Fruit fly (Drosophila melanogaster) whole organism, adult: ENCODE measurements around the gene CG14932.

Experiments used
- CG11617 ChIP-seq: fragments of 200-800 bp; sonication (Bioruptor generic); optimal IDR thresholded peaks from 2 replicates; lab custom pipeline; 2017; ENCODE audit warnings: mild to moderate bottlenecking, missing biosample characterization, missing genetic modification reagents, missing genetic modification characterization
- CG1620 ChIP-seq: fragments of 200-800 bp; sonication (Bioruptor generic); optimal IDR thresholded peaks from 2 replicates; lab custom pipeline; 2016; ENCODE audit warnings: missing biosample characterization, missing genetic modification characterization
- CG33017 ChIP-seq: fragments of 200-800 bp; sonication (Bioruptor generic); optimal IDR thresholded peaks from 2 replicates; lab custom pipeline; 2018; ENCODE audit warnings: missing biosample characterization, mild to moderate bottlenecking, missing genetic modification characterization, moderate library complexity
- CG5204 ChIP-seq: fragments of 200-800 bp; sonication (Bioruptor generic); optimal IDR thresholded peaks from 2 replicates; lab custom pipeline; 2016; ENCODE audit warnings: missing biosample characterization, missing genetic modification characterization
- CG7045 ChIP-seq: fragments of 200-800 bp; sonication (Bioruptor generic); optimal IDR thresholded peaks from 2 replicates; lab custom pipeline; 2017; ENCODE audit warnings: missing biosample characterization, mild to moderate bottlenecking, missing genetic modification characterization
- CG7101 ChIP-seq: fragments of 200-800 bp; sonication (Bioruptor generic); optimal IDR thresholded peaks from 2 replicates; lab custom pipeline; 2018; ENCODE audit warnings: missing biosample characterization, mild to moderate bottlenecking, missing genetic modification characterization, moderate library complexity
- Mnt ChIP-seq: fragments of 200-800 bp; sonication (Bioruptor generic); optimal IDR thresholded peaks from 2 replicates; lab custom pipeline; 2016; ENCODE audit warnings: missing biosample characterization, mild to moderate bottlenecking, missing genetic modification characterization
- cic ChIP-seq: fragments of 200-800 bp; sonication (Bioruptor generic); optimal IDR thresholded peaks from 2 replicates; lab custom pipeline; 2017; ENCODE audit warnings: missing biosample characterization, mild to moderate bottlenecking, missing genetic modification characterization, moderate library complexity
- cnc ChIP-seq, 2 experiments: fragments of >200 bp; optimal IDR thresholded peaks; 2 replicates each; lab custom pipeline; 2017
- kay ChIP-seq: fragments of 200-800 bp; sonication (Bioruptor generic); peaks from one replicate; lab custom pipeline; 2016; ENCODE audit warnings: missing biosample characterization, missing genetic modification characterization, borderline replicate concordance
- ovo ChIP-seq: fragments of 200-800 bp; sonication (Bioruptor generic); optimal IDR thresholded peaks from 2 replicates; lab custom pipeline; 2016; ENCODE audit warnings: missing biosample characterization, missing genetic modification characterization

DNA sequence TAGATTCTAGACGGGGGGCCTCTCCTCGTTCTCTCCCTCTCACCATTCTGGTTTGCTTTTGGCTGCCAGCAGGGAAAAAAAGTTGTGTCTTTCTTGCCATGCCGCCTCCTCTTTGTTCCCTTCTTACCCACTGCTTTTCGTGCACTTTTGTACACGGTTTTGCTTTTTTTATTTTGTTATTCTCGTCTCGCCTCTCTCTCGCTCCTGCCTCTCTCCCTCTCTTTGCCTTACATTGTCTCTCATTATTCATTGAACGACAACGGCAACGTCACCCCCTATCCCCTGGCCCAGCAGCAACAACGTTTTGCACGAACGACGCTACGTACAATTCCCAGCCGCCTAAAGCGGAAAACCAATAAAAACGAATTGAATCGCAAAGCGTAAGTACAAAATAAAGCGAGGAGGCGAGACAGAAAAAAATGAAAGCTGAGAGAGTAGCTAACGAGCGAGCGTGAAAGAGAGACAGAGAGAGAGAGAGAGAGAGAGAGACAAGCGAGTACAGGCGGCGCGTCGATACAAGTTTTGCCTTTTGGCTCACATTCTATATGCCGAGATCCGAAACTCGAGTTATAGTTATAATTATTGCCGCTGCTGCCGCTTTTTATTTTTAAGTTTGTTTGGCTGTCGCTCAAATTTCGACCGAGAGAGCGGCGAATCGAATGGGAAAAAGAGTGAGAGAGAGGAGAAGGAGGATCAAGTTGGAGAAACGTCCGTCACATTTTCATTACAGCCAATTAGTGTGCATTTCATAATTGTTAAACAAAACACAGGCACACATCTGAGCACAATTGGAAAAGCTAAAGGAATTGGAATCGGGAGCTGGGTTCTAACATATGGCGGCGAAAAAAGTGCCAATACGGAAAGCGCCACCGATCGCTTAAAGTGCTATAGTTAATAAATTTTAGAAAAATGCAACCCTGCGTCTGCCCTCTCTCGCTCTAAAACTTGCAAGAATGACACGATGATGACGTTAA is 17.3 kb downstream of the CG14932 start:
- peak; percentile 78 for TF ChIP-seq Mnt (GFP tag; lab: Kevin White, UChicago)
- TF ChIP-seq cic (GFP tag; lab: Kevin White, UChicago), result peak; percentile 93
- no peak for TF ChIP-seq CG5204
- no peak for TF ChIP-seq CG1620 (GFP tag; lab: Kevin White, UChicago)
- TF ChIP-seq CG33017 (tag; lab: Kevin White, UChicago), result peak; percentile 69
- peak; percentile 9 for TF ChIP-seq CG11617
- TF ChIP-seq CG7045 (GFP tag; lab: Kevin White, UChicago), result peak; percentile 55
- no peak for TF ChIP-seq kay (GFP tag; lab: Kevin White, UChicago)
- TF ChIP-seq cnc (optimal IDR thresholded peaks at IDR 0.05; lab: Kevin White, UChicago), result no peak
- TF ChIP-seq ovo (GFP tag; lab: Kevin White, UChicago), result no peak
- peak; percentile 30 for TF ChIP-seq CG7101 (tag; lab: Kevin White, UChicago)
